Worm (Caenorhabditis elegans): Measurements from ENCODE around the gene rec-8.

The rec-8 gene

DNA sequence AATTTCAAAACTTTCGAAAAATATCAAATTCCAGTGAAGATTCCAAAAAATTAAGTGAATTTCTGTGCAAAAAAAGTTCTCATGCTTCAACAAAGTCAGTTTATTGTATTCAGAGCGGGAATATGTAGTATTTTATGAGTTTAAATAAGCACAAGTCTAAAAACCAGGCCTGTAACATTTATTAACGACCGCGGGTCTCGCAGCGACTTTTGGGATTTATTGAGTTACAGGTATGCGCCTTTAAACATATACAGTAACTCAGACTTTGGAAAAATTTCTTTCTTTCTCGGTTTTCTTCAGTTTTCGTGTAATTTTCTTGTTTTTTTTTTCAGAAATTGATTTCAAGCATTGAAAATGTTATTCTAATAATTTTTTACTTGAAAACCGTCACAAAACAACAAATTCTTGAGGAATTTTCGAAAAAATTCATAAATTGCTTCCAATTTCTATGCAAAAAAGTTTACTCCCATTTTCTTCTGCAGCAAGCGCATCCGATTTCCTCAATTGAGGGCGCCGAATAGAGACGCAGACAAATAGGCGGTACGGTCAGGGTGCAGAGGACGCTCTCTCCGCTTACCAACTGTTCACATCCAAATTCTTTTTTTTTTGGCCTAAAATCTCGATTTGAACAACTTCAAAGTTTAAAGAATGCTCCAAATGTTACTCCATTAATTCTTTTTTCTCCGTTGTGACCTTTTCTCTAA lies 41.5 kb downstream of the rec-8 start:
- TF ChIP-seq sma-9 (GFP tag; optimal IDR thresholded peaks at IDR 0.05) = no peak
- no peak for TF ChIP-seq sma-9 (tag; optimal IDR thresholded peaks at IDR 0.05)
- TF ChIP-seq sma-3 (GFP tag; optimal IDR thresholded peaks at IDR 0.05) = no peak
- peak; percentile 2 for TF ChIP-seq crh-2 (tag; optimal IDR thresholded peaks at IDR 0.05)
- no peak for TF ChIP-seq egl-27 (tag; optimal IDR thresholded peaks at IDR 0.05)
- TF ChIP-seq unc-62 (GFP tag; optimal IDR thresholded peaks at IDR 0.05) = no peak
- TF ChIP-seq nhr-77 (tag; optimal IDR thresholded peaks at IDR 0.05) = no peak
- no peak for TF ChIP-seq ztf-1 (GFP tag; conservative IDR thresholded peaks at IDR 0.05)
- no peak for TF ChIP-seq aly-2 (tag; optimal IDR thresholded peaks at IDR 0.05)
- TF ChIP-seq C34F6.9 (tag; optimal IDR thresholded peaks at IDR 0.05) = peak; percentile 4
- no peak for TF ChIP-seq ceh-16 (tag; optimal IDR thresholded peaks at IDR 0.05)
- no peak for TF ChIP-seq nhr-12 (tag; optimal IDR thresholded peaks at IDR 0.05)
- no peak for TF ChIP-seq mbf-1 (tag; optimal IDR thresholded peaks at IDR 0.05)
- no peak for TF ChIP-seq F13H6.1 (tag; optimal IDR thresholded peaks at IDR 0.05)
- no peak for TF ChIP-seq nhr-6 (tag; optimal IDR thresholded peaks at IDR 0.05)
- no peak for TF ChIP-seq lin-39 (tag; optimal IDR thresholded peaks at IDR 0.05)
- TF ChIP-seq snpc-4 (tag; optimal IDR thresholded peaks at IDR 0.05) = no peak
- peak; percentile 34 for TF ChIP-seq nhr-129 (tag; optimal IDR thresholded peaks at IDR 0.05)
- no peak for TF ChIP-seq skn-1 (tag; optimal IDR thresholded peaks at IDR 0.05)
- TF ChIP-seq ztf-11 (tag; optimal IDR thresholded peaks at IDR 0.05) = no peak
- no peak for TF ChIP-seq ZK546.5 (tag; optimal IDR thresholded peaks at IDR 0.05)
- TF ChIP-seq lsy-2 (tag; optimal IDR thresholded peaks at IDR 0.05) = peak in 1 of 2 experiments; percentile 34
- TF ChIP-seq elt-1 (tag; optimal IDR thresholded peaks at IDR 0.05) = no peak
- TF ChIP-seq nhr-10 (tag; optimal IDR thresholded peaks at IDR 0.05) = no peak
- no peak for TF ChIP-seq ztf-4 (tag; optimal IDR thresholded peaks at IDR 0.05)
- no peak for TF ChIP-seq nhr-11 (tag; optimal IDR thresholded peaks at IDR 0.05)

DNA sequence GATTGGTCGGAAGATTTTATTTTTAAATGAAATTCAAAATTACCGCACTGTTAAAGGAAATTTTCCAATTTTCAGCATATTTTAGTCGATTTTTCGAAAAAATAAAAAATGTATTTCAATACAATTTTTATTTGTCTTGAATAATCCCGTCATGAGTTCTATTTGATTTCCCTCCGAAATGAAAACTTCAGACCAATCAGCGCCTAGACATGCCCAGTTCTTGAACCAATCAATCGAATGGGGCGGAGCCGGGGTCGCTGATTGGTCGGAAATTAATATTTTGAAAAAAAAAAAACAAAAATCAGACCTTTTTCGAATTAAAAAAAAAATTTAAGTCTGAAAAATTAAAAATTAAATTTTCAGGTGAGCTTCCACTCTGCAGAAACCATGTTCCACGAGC lies 43.4 kb downstream of the rec-8 start:
- TF ChIP-seq R02D3.7 (tag; optimal IDR thresholded peaks at IDR 0.05) (no peak), C34F6.9 (tag; optimal IDR thresholded peaks at IDR 0.05) (no peak), sma-3 (GFP tag; optimal IDR thresholded peaks at IDR 0.05) (no peak), nhr-21 (tag; optimal IDR thresholded peaks at IDR 0.05) (no peak), sem-4 (tag; optimal IDR thresholded peaks at IDR 0.05) (no peak), nhr-6 (tag; optimal IDR thresholded peaks at IDR 0.05) (no peak), lsy-2 (tag; optimal IDR thresholded peaks at IDR 0.05) (no peak), zag-1 (tag; optimal IDR thresholded peaks at IDR 0.05) (no peak), nhr-77 (tag; optimal IDR thresholded peaks at IDR 0.05) (no peak), dmd-4 (tag; optimal IDR thresholded peaks at IDR 0.05) (no peak), F13H6.1 (tag; optimal IDR thresholded peaks at IDR 0.05) (no peak), peb-1 (tag; optimal IDR thresholded peaks at IDR 0.05) (no peak), ZK546.5 (tag; optimal IDR thresholded peaks at IDR 0.05) (no peak), nhr-23 (tag; optimal IDR thresholded peaks at IDR 0.05) (no peak), egl-27 (tag; optimal IDR thresholded peaks at IDR 0.05) (no peak), ceh-82 (tag; optimal IDR thresholded peaks at IDR 0.05) (no peak), Y55F3AM.14 (GFP tag; optimal IDR thresholded peaks at IDR 0.05) (no peak), ztf-11 (tag; optimal IDR thresholded peaks at IDR 0.05) (no peak), skn-1 (tag; optimal IDR thresholded peaks at IDR 0.05) (no peak)

ce11 chrIV:13304786-13305185 lies 48.2 kb downstream of the rec-8 start:
- no peak for TF ChIP-seq ztf-4 (tag; optimal IDR thresholded peaks at IDR 0.05)
- no peak for TF ChIP-seq lsy-2 (tag; optimal IDR thresholded peaks at IDR 0.05)
- no peak for TF ChIP-seq mdl-1 (tag; optimal IDR thresholded peaks at IDR 0.05)
- no peak for TF ChIP-seq peb-1 (tag; optimal IDR thresholded peaks at IDR 0.05)
- TF ChIP-seq nhr-23 (tag; optimal IDR thresholded peaks at IDR 0.05) = no peak
- TF ChIP-seq unc-55 (GFP tag; optimal IDR thresholded peaks at IDR 0.05) = peak; percentile 17

DNA sequence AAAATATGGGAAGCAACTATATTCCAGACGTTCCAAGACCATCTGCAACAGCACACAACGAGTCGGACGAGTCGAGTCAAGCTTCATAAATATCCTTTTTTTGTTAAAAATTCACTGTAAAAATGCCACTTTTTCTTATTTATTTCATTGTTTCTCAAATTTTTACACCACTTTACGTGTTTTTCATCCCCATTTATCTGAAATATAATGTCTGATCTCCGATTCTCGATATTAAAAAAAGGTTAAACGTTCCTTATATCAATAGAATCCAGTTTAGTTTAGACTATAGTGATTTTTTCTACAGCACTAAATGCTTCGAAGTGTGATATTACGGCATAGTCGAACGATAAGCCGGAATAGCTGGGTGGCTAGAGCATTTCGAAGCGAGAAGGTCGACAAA lies 49.6 kb downstream of the rec-8 start, which contains the start of gene Y67H2A.7:
TSS of gene Y67H2A.7 (plus strand) at position 301 of the 400 bp plus-strand sequence.
- TF ChIP-seq zag-1 (tag; optimal IDR thresholded peaks at IDR 0.05) (no peak), mdl-1 (tag; optimal IDR thresholded peaks at IDR 0.05) (no peak), dmd-4 (tag; optimal IDR thresholded peaks at IDR 0.05) (no peak), sma-9 (GFP tag; optimal IDR thresholded peaks at IDR 0.05) (no peak), sma-9 (tag; optimal IDR thresholded peaks at IDR 0.05) (no peak), ztf-1 (GFP tag; conservative IDR thresholded peaks at IDR 0.05) (no peak), unc-39 (tag; optimal IDR thresholded peaks at IDR 0.05) (no peak), elt-3 (tag; optimal IDR thresholded peaks at IDR 0.05) (no peak)
